Fruit fly (Drosophila melanogaster) whole organism, prepupa: Measurements from ENCODE around the gene Grip75.

Source experiments
- CG11762 ChIP-seq: fragments of 200-800 bp; sonication (Bioruptor generic); optimal IDR thresholded peaks from 3 replicates; lab custom pipeline; 2016; ENCODE audit warnings: missing biosample characterization, missing genetic modification characterization; ENCODE audit not compliant: insufficient read depth
- CG1621 ChIP-seq: fragments of 200-800 bp; sonication (Bioruptor generic); optimal IDR thresholded peaks from 3 replicates; lab custom pipeline; 2018; ENCODE audit warnings: missing biosample characterization, mild to moderate bottlenecking, missing genetic modification characterization
- CG4318 ChIP-seq: fragments of 200-800 bp; sonication (Bioruptor generic); optimal IDR thresholded peaks from 3 replicates; lab custom pipeline; 2017; ENCODE audit warnings: missing biosample characterization, mild to moderate bottlenecking, missing genetic modification characterization
- CG6808 ChIP-seq: fragments of 200-800 bp; sonication (Bioruptor generic); optimal IDR thresholded peaks from 3 replicates; lab custom pipeline; 2017; ENCODE audit warnings: missing biosample characterization, missing genetic modification characterization, mild to moderate bottlenecking, moderate library complexity, missing genetic modification reagents
- Ets21C ChIP-seq: fragments of 200-800 bp; sonication (Bioruptor generic); optimal IDR thresholded peaks from 3 replicates; lab custom pipeline; 2016; ENCODE audit warnings: missing biosample characterization, missing genetic modification characterization
- Gug ChIP-seq: fragments of 200-800 bp; sonication (Bioruptor generic); IDR thresholded peaks from 2 replicates; pipeline ENCODE4 v1.3.6; 2022; ENCODE audit warnings: missing biosample characterization, missing genetic modification characterization
- Hr38 ChIP-seq: sonication (Bioruptor generic); optimal IDR thresholded peaks from 2 replicates; lab custom pipeline; 2016; ENCODE audit warnings: missing biosample characterization, missing genetic modification characterization
- Met ChIP-seq: fragments of 200-800 bp; sonication (Bioruptor generic); optimal IDR thresholded peaks from 3 replicates; lab custom pipeline; 2016; ENCODE audit warnings: missing biosample characterization, missing genetic modification characterization
- OdsH ChIP-seq: fragments of 200-800 bp; sonication (Bioruptor generic); optimal IDR thresholded peaks from 3 replicates; lab custom pipeline; 2016; ENCODE audit warnings: missing biosample characterization, missing genetic modification characterization
- Sox102F ChIP-seq: fragments of 200-800 bp; sonication (Bioruptor generic); optimal IDR thresholded peaks from 2 replicates; lab custom pipeline; 2016; ENCODE audit warnings: missing biosample characterization, mild to moderate bottlenecking, missing genetic modification characterization
- Sox14 ChIP-seq: fragments of 200-800 bp; sonication (Bioruptor generic); optimal IDR thresholded peaks from 3 replicates; lab custom pipeline; 2016; ENCODE audit warnings: missing biosample characterization, missing genetic modification characterization
- Sox15 ChIP-seq: fragments of 200-800 bp; sonication (Bioruptor generic); optimal IDR thresholded peaks from 3 replicates; lab custom pipeline; 2016; ENCODE audit warnings: missing biosample characterization, missing genetic modification characterization
- acj6 ChIP-seq: fragments of 200-800 bp; sonication (Bioruptor generic); optimal IDR thresholded peaks from 3 replicates; lab custom pipeline; 2016; ENCODE audit warnings: missing biosample characterization, missing genetic modification characterization
- cyc ChIP-seq: fragments of 200-800 bp; sonication (Bioruptor generic); optimal IDR thresholded peaks from 3 replicates; lab custom pipeline; 2016; ENCODE audit warnings: missing biosample characterization, missing genetic modification characterization
- fd85E ChIP-seq: fragments of 200-800 bp; sonication (Bioruptor generic); optimal IDR thresholded peaks from 3 replicates; lab custom pipeline; 2016; ENCODE audit warnings: missing biosample characterization, missing genetic modification characterization
- fkh ChIP-seq: fragments of 200-800 bp; sonication (Bioruptor generic); optimal IDR thresholded peaks from 3 replicates; lab custom pipeline; 2017; ENCODE audit warnings: missing biosample characterization, mild to moderate bottlenecking, missing genetic modification characterization, moderate library complexity
- lz ChIP-seq: fragments of 200-800 bp; sonication (Bioruptor generic); optimal IDR thresholded peaks from 3 replicates; lab custom pipeline; 2016; ENCODE audit warnings: missing biosample characterization, missing genetic modification characterization
- pdm3 ChIP-seq: fragments of 200-800 bp; sonication (Bioruptor generic); optimal IDR thresholded peaks from 3 replicates; lab custom pipeline; 2016; ENCODE audit warnings: missing biosample characterization, missing genetic modification characterization
- salr ChIP-seq, 2 experiments: fragments of 200-800 bp; sonication (Bioruptor generic); optimal IDR thresholded peaks; 3 replicates each; lab custom pipeline; 2016 to 2018; ENCODE audit warnings: missing biosample characterization in 2 of 2, missing genetic modification characterization in 2 of 2, mild to moderate bottlenecking in 1 of 2
- spab ChIP-seq: fragments of 200-800 bp; sonication (Bioruptor generic); optimal IDR thresholded peaks from 2 replicates; lab custom pipeline; 2017; ENCODE audit warnings: missing biosample characterization, mild to moderate bottlenecking, missing genetic modification characterization, missing genetic modification reagents
- ss ChIP-seq, 2 experiments: fragments of 200-800 bp; sonication (Bioruptor generic); optimal IDR thresholded peaks; 2 replicates in 1 of 2; 3 replicates in 1 of 2; lab custom pipeline; 2017 to 2018; ENCODE audit warnings: mild to moderate bottlenecking in 2 of 2, missing biosample characterization in 2 of 2, missing genetic modification characterization in 2 of 2, moderate library complexity in 1 of 2
- svp ChIP-seq: fragments of 200-800 bp; sonication (Bioruptor generic); peaks from one replicate; lab custom pipeline; 2016; ENCODE audit warnings: missing biosample characterization, missing genetic modification characterization
- vri ChIP-seq: fragments of 200-800 bp; sonication (Bioruptor generic); optimal IDR thresholded peaks from 3 replicates; lab custom pipeline; 2016; ENCODE audit warnings: missing biosample characterization, mild to moderate bottlenecking, missing genetic modification characterization

The Grip75 gene

dm6 chr2L:10526953-10527584 lies 44.0 kb downstream of the Grip75 start, which contains the start of gene Lip4 (continued):
- TF ChIP-seq Sox102F (GFP tag; lab: Kevin White, UChicago) (peak; percentile 51), CG11762 (GFP tag; lab: Kevin White, UChicago) (peak; percentile 49), Sox14 (peak; percentile 46), spab (GFP tag; lab: Kevin White, UChicago) (peak; percentile 63), CG6808 (peak; percentile 64), Gug (GFP tag; lab: Robert Waterston, UW) (peak; percentile 72), OdsH (GFP tag; lab: Kevin White, UChicago) (peak; percentile 76), cyc (GFP tag; lab: Kevin White, UChicago) (peak; percentile 42), Met (GFP tag; lab: Kevin White, UChicago) (peak; percentile 46)

dm6 chr2L:10528984-10529383 lies 45.9 kb downstream of the Grip75 start:
- TF ChIP-seq svp (GFP tag; lab: Kevin White, UChicago) (peak; percentile 99), Sox15 (no peak)

- TF ChIP-seq svp (GFP tag; lab: Kevin White, UChicago) (peak; percentile 93), CG4318 (GFP tag; lab: Kevin White, UChicago) (no peak), lz (no peak)
Measured at dm6 chr2L:10530089-10530488, 47.0 kb downstream of the Grip75 start.

dm6 chr2L:10531521-10531920 lies 48.4 kb downstream of the Grip75 start, which contains the start of gene CG18301:
CG18301 (plus strand) TSS chr2L:10531821.
- no peak for TF ChIP-seq spab (GFP tag; lab: Kevin White, UChicago)
- TF ChIP-seq Ets21C (GFP tag; lab: Kevin White, UChicago) = no peak
- no peak for TF ChIP-seq fkh (GFP tag; lab: Kevin White, UChicago)
- TF ChIP-seq Sox102F (GFP tag; lab: Kevin White, UChicago) = no peak
- no peak for TF ChIP-seq pdm3 (GFP tag; lab: Kevin White, UChicago)
- TF ChIP-seq CG1621 (tag; lab: Kevin White, UChicago) = no peak
- TF ChIP-seq vri (GFP tag; lab: Kevin White, UChicago) = no peak
- no peak for TF ChIP-seq salr (GFP tag; optimal IDR thresholded peaks at IDR 0.05; lab: Kevin White, UChicago)
- TF ChIP-seq ss (GFP tag; optimal IDR thresholded peaks at IDR 0.05; lab: Kevin White, UChicago) = no peak
- no peak for TF ChIP-seq Gug (GFP tag; lab: Robert Waterston, UW)
- no peak for TF ChIP-seq acj6 (GFP tag; lab: Kevin White, UChicago)
- TF ChIP-seq fd85E = no peak

dm6 chr2L:10534022-10534421 lies 50.9 kb downstream of the Grip75 start, which contains the start of gene CG18302:
CG18302 (plus strand) TSS chr2L:10534322.
- TF ChIP-seq Hr38 (GFP tag; lab: Kevin White, UChicago) (no peak), fkh (GFP tag; lab: Kevin White, UChicago) (no peak)
